Worm (Caenorhabditis elegans): ENCODE measurements around the gene C17C3.3.
A peak's percentile ranks its signal among the peaks of the same experiment; 100 is the strongest.

Gene C17C3.3

ce11 chrII:5565082-5565623, 3.6 kb downstream of the C17C3.3 start (continued):
- TF ChIP-seq snpc-3.4 (tag; optimal IDR thresholded peaks at IDR 0.05), result no peak
- TF ChIP-seq ztf-3 (GFP tag; optimal IDR thresholded peaks at IDR 0.05), result no peak
- no peak for TF ChIP-seq Y56A3A.18 (GFP tag; IDR thresholded peaks at IDR 0.05)
- TF ChIP-seq T07F8.4 (tag; optimal IDR thresholded peaks at IDR 0.05), result no peak
- no peak for TF ChIP-seq ceh-58 (GFP tag; IDR thresholded peaks at IDR 0.05)
- TF ChIP-seq ceh-100 (GFP tag; IDR thresholded peaks at IDR 0.05), result no peak

- TF ChIP-seq nhr-90 (tag; optimal IDR thresholded peaks at IDR 0.05) (no peak), lsy-27 (tag; optimal IDR thresholded peaks at IDR 0.05; ENCODE audit: borderline replicate concordance, insufficient read depth) (no peak), ceh-91 (GFP tag; IDR thresholded peaks at IDR 0.05) (no peak), ztf-26 (tag; optimal IDR thresholded peaks at IDR 0.05) (no peak), fkh-3 (tag; optimal IDR thresholded peaks at IDR 0.05) (no peak), let-607 (tag; optimal IDR thresholded peaks at IDR 0.05) (no peak)
Observed at ce11 chrII:5570272-5570671, 8.7 kb downstream of the C17C3.3 start, which contains the start of the genes C17C3.1 and C17C3.15. Gene C17C3.1 (plus strand): TSS chrII:5570572. Gene C17C3.15 (plus strand): TSS chrII:5570654.

- TF ChIP-seq ama-1 (optimal IDR thresholded peaks at IDR 0.05) (peak; percentile 9), ama-1 (GFP tag; optimal IDR thresholded peaks at IDR 0.05) (no peak), madf-8 (GFP tag; conservative IDR thresholded peaks at IDR 0.05) (no peak), hlh-26 (GFP tag; conservative IDR thresholded peaks at IDR 0.05) (no peak), madf-3 (GFP tag; IDR thresholded peaks at IDR 0.05) (no peak), C17E4.6 (GFP tag; IDR thresholded peaks at IDR 0.05) (no peak), atf-7 (tag; optimal IDR thresholded peaks at IDR 0.05) (peak; percentile 7), lin-40 (tag; optimal IDR thresholded peaks at IDR 0.05) (peak; percentile 18), snpc-4 (GFP tag; optimal IDR thresholded peaks at IDR 0.05) (no peak), snpc-4 (tag; optimal IDR thresholded peaks at IDR 0.05) (peak in 1 of 4 experiments; percentile 51), hmg-1.2 (GFP tag; IDR thresholded peaks at IDR 0.05) (0 out of 2 replicates have a peak, but pooled peaks have one; percentile 32), ccch-3 (GFP tag; optimal IDR thresholded peaks at IDR 0.05) (no peak), snpc-1.3 (tag; optimal IDR thresholded peaks at IDR 0.05; ENCODE audit: insufficient read depth) (no peak), attf-5 (GFP tag; optimal IDR thresholded peaks at IDR 0.05) (peak; percentile 5), cebp-1 (GFP tag; IDR thresholded peaks at IDR 0.05) (no peak), cebp-1 (tag; optimal IDR thresholded peaks at IDR 0.05) (peak; percentile 28), athp-1 (tag; optimal IDR thresholded peaks at IDR 0.05) (no peak), ceh-79 (tag; optimal IDR thresholded peaks at IDR 0.05) (no peak), ztf-26 (tag; optimal IDR thresholded peaks at IDR 0.05) (peak; percentile 5), ceh-27 (GFP tag; optimal IDR thresholded peaks at IDR 0.05) (no peak), ZK185.1 (tag; optimal IDR thresholded peaks at IDR 0.05; ENCODE audit: poor library complexity, severe bottlenecking) (no peak), snpc-1.1 (tag; optimal IDR thresholded peaks at IDR 0.05; ENCODE audit: insufficient read depth) (no peak), bed-1 (GFP tag; IDR thresholded peaks at IDR 0.05) (no peak), chd-7 (tag; optimal IDR thresholded peaks at IDR 0.05) (peak; percentile 35), nhr-80 (tag; optimal IDR thresholded peaks at IDR 0.05) (peak; percentile 38), F55B11.4 (tag; optimal IDR thresholded peaks at IDR 0.05; ENCODE audit: borderline replicate concordance, insufficient read depth) (no peak), Y95B8A.8 (GFP tag; IDR thresholded peaks at IDR 0.05) (no peak)
Observed at ce11 chrII:5572082-5572746, 10.7 kb downstream of the C17C3.3 start.
